Worm (Caenorhabditis elegans): ENCODE measurements around the gene rog-1.

- TF ChIP-seq lir-3 (tag; optimal IDR thresholded peaks at IDR 0.05; ENCODE audit: poor library complexity) = no peak
- TF ChIP-seq lin-15B (tag; optimal IDR thresholded peaks at IDR 0.05) = no peak
These were observed 33.4 kb downstream of the rog-1 start for ce11 chrII:1341416-1341815.
